Fruit fly (Drosophila melanogaster): ENCODE measurements around the gene CG6693.

The CG6693 gene

dm6 chr3R:11221437-11222230 lies at the start of gene CG6693, which contains the start of gene RpL3:
CG6693 (minus strand) TSS chr3R:11221639.
RpL3 (plus strand) TSS chr3R:11221894.
- TF ChIP-seq CG33017 (tag; optimal IDR thresholded peaks at IDR 0.05) = peak; percentile 90
- peak; percentile 75 for TF ChIP-seq cic (GFP tag; optimal IDR thresholded peaks at IDR 0.05)
- TF ChIP-seq CG7045 (GFP tag; optimal IDR thresholded peaks at IDR 0.05) = peak; percentile 69
- peak; percentile 68 for TF ChIP-seq toe (GFP tag; optimal IDR thresholded peaks at IDR 0.05)
- TF ChIP-seq ovo (GFP tag; optimal IDR thresholded peaks at IDR 0.05) = peak; percentile 39
- peak; percentile 56 for TF ChIP-seq tj (GFP tag; optimal IDR thresholded peaks at IDR 0.05)
- peak in 1 of 2 experiments; percentile 46 for TF ChIP-seq cnc (optimal IDR thresholded peaks at IDR 0.05)
- TF ChIP-seq CG7101 (tag; optimal IDR thresholded peaks at IDR 0.05) = peak; percentile 91
- TF ChIP-seq Mnt (GFP tag; optimal IDR thresholded peaks at IDR 0.05) = peak; percentile 97
- TF ChIP-seq CG1620 (GFP tag; optimal IDR thresholded peaks at IDR 0.05) = peak; percentile 73
- no peak for TF ChIP-seq kay (GFP tag; ENCODE audit: borderline replicate concordance)
- peak; percentile 87 for TF ChIP-seq bab1 (GFP tag; optimal IDR thresholded peaks at IDR 0.05)
- TF ChIP-seq pad (GFP tag; optimal IDR thresholded peaks at IDR 0.05) = peak; percentile 73
- peak; percentile 84 for TF ChIP-seq CG11617 (GFP tag; optimal IDR thresholded peaks at IDR 0.05)
- peak; percentile 57 for TF ChIP-seq CG14711 (tag; optimal IDR thresholded peaks at IDR 0.05)
- TF ChIP-seq CG12768 (GFP tag; optimal IDR thresholded peaks at IDR 0.05) = peak; percentile 85
- TF ChIP-seq Clk (GFP tag; optimal IDR thresholded peaks at IDR 0.05) = peak; percentile 54
- TF ChIP-seq Crg-1 (GFP tag; optimal IDR thresholded peaks at IDR 0.05) = peak; percentile 78
- no peak for TF ChIP-seq CG5204 (GFP tag; optimal IDR thresholded peaks at IDR 0.05)
- peak; percentile 81 for TF ChIP-seq Hr96 (GFP tag; optimal IDR thresholded peaks at IDR 0.05)

- TF ChIP-seq toe (GFP tag; optimal IDR thresholded peaks at IDR 0.05) (no peak), CG7101 (tag; optimal IDR thresholded peaks at IDR 0.05) (no peak), tj (GFP tag; optimal IDR thresholded peaks at IDR 0.05) (no peak), CG7045 (GFP tag; optimal IDR thresholded peaks at IDR 0.05) (no peak), bab1 (GFP tag; optimal IDR thresholded peaks at IDR 0.05) (no peak), Clk (GFP tag; optimal IDR thresholded peaks at IDR 0.05) (no peak)
Measured at dm6 chr3R:11270574-11270973, 49.1 kb upstream of the CG6693 start.

DNA sequence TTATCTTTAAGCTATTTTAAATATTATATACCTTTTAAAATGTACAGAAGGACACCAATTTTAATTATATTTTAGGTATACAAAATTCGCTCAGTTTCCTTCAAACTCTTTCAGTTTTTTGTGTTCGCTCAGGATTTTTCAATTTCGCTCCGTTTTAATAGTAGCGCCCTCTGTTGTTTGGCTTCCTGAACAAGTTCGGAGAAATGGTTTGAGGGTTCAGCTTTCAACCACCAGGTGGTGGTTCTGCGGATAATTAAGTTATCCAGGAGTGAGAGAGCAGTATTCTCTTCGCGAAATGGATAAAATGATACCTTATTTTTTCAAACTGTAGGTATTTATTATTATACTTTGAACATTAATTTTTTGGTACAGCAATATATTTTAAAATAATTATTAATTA lies 47.6 kb upstream of the CG6693 start:
- TF ChIP-seq kay (GFP tag; ENCODE audit: borderline replicate concordance) = no peak

- TF ChIP-seq CG12768 (GFP tag; optimal IDR thresholded peaks at IDR 0.05) = no peak
- no peak for TF ChIP-seq bab1 (GFP tag; optimal IDR thresholded peaks at IDR 0.05)
Measured at dm6 chr3R:11263579-11263978, 42.1 kb upstream of the CG6693 start.

DNA sequence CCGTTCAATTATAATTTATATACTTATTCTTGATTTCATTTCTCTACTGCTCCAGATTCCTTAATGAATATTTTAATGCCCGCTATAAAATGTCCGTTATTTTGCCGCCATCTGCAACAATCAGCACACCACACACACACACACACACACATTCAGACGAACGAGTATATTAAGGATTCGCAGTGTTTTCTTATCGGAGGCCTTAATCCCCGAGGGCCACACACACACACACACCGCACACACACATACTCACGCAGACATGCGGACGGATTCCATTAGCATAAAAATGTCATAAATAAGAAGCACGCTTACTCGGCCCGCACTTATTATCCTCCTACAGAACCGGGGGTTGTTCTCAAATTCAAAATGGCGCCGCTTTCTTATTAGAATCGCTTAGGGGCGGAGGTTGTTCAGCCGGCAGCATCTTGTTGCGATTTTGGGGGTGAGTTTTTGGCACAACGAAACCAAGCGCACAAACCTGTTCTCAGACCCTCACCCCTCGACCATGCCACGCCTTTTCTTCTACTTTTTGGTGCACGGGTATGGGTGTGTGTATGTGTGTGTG lies 39.6 kb upstream of the CG6693 start:
- no peak for TF ChIP-seq Clk (GFP tag; optimal IDR thresholded peaks at IDR 0.05)
- no peak for TF ChIP-seq kay (GFP tag; ENCODE audit: borderline replicate concordance)
- TF ChIP-seq pad (GFP tag; optimal IDR thresholded peaks at IDR 0.05) = no peak
- no peak for TF ChIP-seq CG12768 (GFP tag; optimal IDR thresholded peaks at IDR 0.05)
- no peak for TF ChIP-seq CG7101 (tag; optimal IDR thresholded peaks at IDR 0.05)
- no peak for TF ChIP-seq cnc (optimal IDR thresholded peaks at IDR 0.05)
- TF ChIP-seq CG1620 (GFP tag; optimal IDR thresholded peaks at IDR 0.05) = no peak
- TF ChIP-seq bab1 (GFP tag; optimal IDR thresholded peaks at IDR 0.05) = no peak
- TF ChIP-seq cic (GFP tag; optimal IDR thresholded peaks at IDR 0.05) = no peak
- no peak for TF ChIP-seq Hr96 (GFP tag; optimal IDR thresholded peaks at IDR 0.05)
- TF ChIP-seq CG7045 (GFP tag; optimal IDR thresholded peaks at IDR 0.05) = no peak
- TF ChIP-seq CG14711 (tag; optimal IDR thresholded peaks at IDR 0.05) = no peak
- no peak for TF ChIP-seq CG5204 (GFP tag; optimal IDR thresholded peaks at IDR 0.05)
- TF ChIP-seq tj (GFP tag; optimal IDR thresholded peaks at IDR 0.05) = no peak
- TF ChIP-seq ovo (GFP tag; optimal IDR thresholded peaks at IDR 0.05) = no peak
- TF ChIP-seq CG33017 (tag; optimal IDR thresholded peaks at IDR 0.05) = no peak
- no peak for TF ChIP-seq Mnt (GFP tag; optimal IDR thresholded peaks at IDR 0.05)
- no peak for TF ChIP-seq CG11617 (GFP tag; optimal IDR thresholded peaks at IDR 0.05)
- no peak for TF ChIP-seq toe (GFP tag; optimal IDR thresholded peaks at IDR 0.05)
- no peak for TF ChIP-seq Crg-1 (GFP tag; optimal IDR thresholded peaks at IDR 0.05)

- TF ChIP-seq toe (GFP tag; optimal IDR thresholded peaks at IDR 0.05) = no peak
Measured at dm6 chr3R:11257537-11257936, 36.1 kb upstream of the CG6693 start.

- TF ChIP-seq CG14711 (tag; optimal IDR thresholded peaks at IDR 0.05) (no peak), pad (GFP tag; optimal IDR thresholded peaks at IDR 0.05) (peak; percentile 90), CG12768 (GFP tag; optimal IDR thresholded peaks at IDR 0.05) (no peak), Crg-1 (GFP tag; optimal IDR thresholded peaks at IDR 0.05) (no peak), ovo (GFP tag; optimal IDR thresholded peaks at IDR 0.05) (no peak)
Measured at dm6 chr3R:11254382-11254953, 33.0 kb upstream of the CG6693 start.

Measured in whole organism, adult.